In the genomic region with DNA sequence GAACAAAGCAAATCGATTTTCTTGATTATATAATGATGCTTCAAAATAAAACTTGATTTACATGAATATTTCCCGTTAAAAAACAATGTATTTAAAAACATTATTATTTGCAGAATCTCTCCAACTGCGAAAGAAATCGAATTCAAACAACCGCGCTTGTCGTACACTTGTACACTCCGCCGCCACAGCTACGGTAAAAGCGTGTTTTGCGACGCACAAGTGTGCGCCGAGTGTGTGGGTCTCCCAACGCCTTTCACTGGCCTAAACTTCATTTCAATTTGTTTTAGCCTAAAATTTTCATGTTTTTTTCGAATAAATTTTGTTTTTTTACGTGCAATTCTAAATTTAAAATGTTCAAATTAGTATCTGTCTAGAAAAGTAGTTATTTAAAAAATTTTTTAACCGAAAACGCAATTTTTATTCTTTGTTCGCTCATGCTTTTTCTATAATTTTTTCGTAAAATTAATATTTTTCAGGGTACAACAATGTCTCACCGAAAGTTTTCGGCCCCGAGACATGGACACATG, we compare ENCODE assay signal across 4 worm cellular contexts.
TF ChIP-seq lines count a peak whose summit lies in the region.

A gene (plus strand): TSS at position 477 of the 527 bp plus-strand sequence.

TF ChIP-seq in whole organism, L2 larva, 48 proteins besides CTCF, POLR2A, EP300 and RAD21 (continued from another document):
- peak; percentile 97 for TF ChIP-seq nhr-237 (tag; optimal IDR thresholded peaks at IDR 0.05; lab: Kevin White, UChicago)
- TF ChIP-seq sma-3 (GFP tag; optimal IDR thresholded peaks at IDR 0.05; lab: Kevin White, UChicago): peak; percentile 100
- TF ChIP-seq peb-1 (tag; optimal IDR thresholded peaks at IDR 0.05; lab: Kevin White, UChicago): no peak
- TF ChIP-seq nhr-77 (tag; optimal IDR thresholded peaks at IDR 0.05; lab: Kevin White, UChicago): peak; percentile 99
- TF ChIP-seq elt-3 (tag; optimal IDR thresholded peaks at IDR 0.05; lab: Kevin White, UChicago): peak; percentile 82
- TF ChIP-seq snpc-4 (tag; optimal IDR thresholded peaks at IDR 0.05; lab: Kevin White, UChicago): peak; percentile 96
- peak; percentile 100 for TF ChIP-seq gmeb-1 (tag; optimal IDR thresholded peaks at IDR 0.05; lab: Kevin White, UChicago)
- peak; percentile 99 for TF ChIP-seq blmp-1 (tag; optimal IDR thresholded peaks at IDR 0.05; lab: Kevin White, UChicago; ENCODE audit: insufficient read depth)
- TF ChIP-seq mbf-1 (tag; optimal IDR thresholded peaks at IDR 0.05; lab: Kevin White, UChicago): peak; percentile 72
- TF ChIP-seq mdl-1 (tag; optimal IDR thresholded peaks at IDR 0.05; lab: Kevin White, UChicago): peak; percentile 92 to 98
- peak; percentile 100 for TF ChIP-seq sma-9 (GFP tag; optimal IDR thresholded peaks at IDR 0.05; lab: Kevin White, UChicago)
- TF ChIP-seq sma-9 (tag; optimal IDR thresholded peaks at IDR 0.05; lab: Kevin White, UChicago): no peak
- peak; percentile 100 for TF ChIP-seq ztf-1 (GFP tag; conservative IDR thresholded peaks at IDR 0.05; lab: Robert Waterston, UW)
- TF ChIP-seq lsy-2 (tag; optimal IDR thresholded peaks at IDR 0.05; lab: Kevin White, UChicago): peak; percentile 100
- TF ChIP-seq unc-62 (GFP tag; optimal IDR thresholded peaks at IDR 0.05; lab: Kevin White, UChicago): peak; percentile 99
- TF ChIP-seq nhr-129 (tag; optimal IDR thresholded peaks at IDR 0.05; lab: Kevin White, UChicago): peak; percentile 99
- peak; percentile 95 for TF ChIP-seq ZK546.5 (tag; optimal IDR thresholded peaks at IDR 0.05; lab: Kevin White, UChicago)
- peak; percentile 93 for TF ChIP-seq nhr-11 (tag; optimal IDR thresholded peaks at IDR 0.05; lab: Kevin White, UChicago)
- peak; percentile 86 for TF ChIP-seq lin-39 (tag; optimal IDR thresholded peaks at IDR 0.05; lab: Kevin White, UChicago)
- TF ChIP-seq ztf-4 (tag; optimal IDR thresholded peaks at IDR 0.05; lab: Kevin White, UChicago): peak; percentile 100
- TF ChIP-seq ztf-11 (tag; optimal IDR thresholded peaks at IDR 0.05; lab: Kevin White, UChicago): peak; percentile 86
- peak; percentile 100 for TF ChIP-seq egl-27 (tag; optimal IDR thresholded peaks at IDR 0.05; lab: Kevin White, UChicago)
- TF ChIP-seq ceh-82 (tag; optimal IDR thresholded peaks at IDR 0.05; lab: Kevin White, UChicago): peak; percentile 100
- peak; percentile 94 for TF ChIP-seq ama-1 (optimal IDR thresholded peaks at IDR 0.05; lab: Kevin White, UChicago)
- peak; percentile 86 for TF ChIP-seq nhr-12 (tag; optimal IDR thresholded peaks at IDR 0.05; lab: Kevin White, UChicago)
- TF ChIP-seq nhr-6 (tag; optimal IDR thresholded peaks at IDR 0.05; lab: Kevin White, UChicago): peak; percentile 100
- peak; percentile 100 for TF ChIP-seq nhr-21 (tag; optimal IDR thresholded peaks at IDR 0.05; lab: Kevin White, UChicago)
- peak; percentile 100 for TF ChIP-seq F13H6.1 (tag; optimal IDR thresholded peaks at IDR 0.05; lab: Kevin White, UChicago)

TF ChIP-seq in whole organism, L4 larva, 104 proteins besides CTCF, POLR2A, EP300 and RAD21 (continued from another document and continues in another):
- peak; percentile 100 for TF ChIP-seq nhr-41 (GFP tag; IDR thresholded peaks at IDR 0.05; lab: Robert Waterston, UW)
- peak; percentile 100 for TF ChIP-seq tra-1 (GFP tag; IDR thresholded peaks at IDR 0.05; lab: Robert Waterston, UW)
- TF ChIP-seq nhr-102 (tag; optimal IDR thresholded peaks at IDR 0.05; lab: Kevin White, UChicago): peak; percentile 100
- peak; percentile 100 for TF ChIP-seq lin-38 (GFP tag; IDR thresholded peaks at IDR 0.05; lab: Robert Waterston, UW)
- TF ChIP-seq unc-130 (GFP tag; optimal IDR thresholded peaks at IDR 0.05; lab: Kevin White, UChicago): peak; percentile 99
- no peak for TF ChIP-seq egl-27 (tag; optimal IDR thresholded peaks at IDR 0.05; lab: Kevin White, UChicago)
- TF ChIP-seq nhr-111 (GFP tag; optimal IDR thresholded peaks at IDR 0.05; lab: Kevin White, UChicago): peak; percentile 100
- TF ChIP-seq dmd-9 (GFP tag; IDR thresholded peaks at IDR 0.05; lab: Robert Waterston, UW): peak; percentile 99
- peak; percentile 100 for TF ChIP-seq dpl-1 (GFP tag; optimal IDR thresholded peaks at IDR 0.05; lab: Kevin White, UChicago)
- TF ChIP-seq nhr-11 (tag; optimal IDR thresholded peaks at IDR 0.05; lab: Kevin White, UChicago): peak; percentile 100
- peak; percentile 99 for TF ChIP-seq nhr-48 (tag; optimal IDR thresholded peaks at IDR 0.05; lab: Kevin White, UChicago)
- peak; percentile 100 for TF ChIP-seq zfp-3 (GFP tag; conservative IDR thresholded peaks at IDR 0.05; lab: Robert Waterston, UW)
- peak; percentile 100 for TF ChIP-seq dmd-6 (GFP tag; IDR thresholded peaks at IDR 0.05; lab: Robert Waterston, UW)
- peak; percentile 100 for TF ChIP-seq Y75B8A.6 (GFP tag; IDR thresholded peaks at IDR 0.05; lab: Robert Waterston, UW)
- peak; percentile 100 for TF ChIP-seq vab-7 (GFP tag; IDR thresholded peaks at IDR 0.05; lab: Robert Waterston, UW)
- TF ChIP-seq daf-12 (tag; optimal IDR thresholded peaks at IDR 0.05; lab: Kevin White, UChicago): no peak
- peak; percentile 97 for TF ChIP-seq ztf-7 (tag; optimal IDR thresholded peaks at IDR 0.05; lab: Kevin White, UChicago)
- peak; percentile 100 for TF ChIP-seq saeg-2 (GFP tag; IDR thresholded peaks at IDR 0.05; lab: Robert Waterston, UW)
- peak; percentile 100 for TF ChIP-seq lin-13 (GFP tag; optimal IDR thresholded peaks at IDR 0.05; lab: Kevin White, UChicago)
- peak; percentile 99 for TF ChIP-seq Y105C5A.15 (GFP tag; IDR thresholded peaks at IDR 0.05; lab: Robert Waterston, UW)
- TF ChIP-seq zip-2 (tag; optimal IDR thresholded peaks at IDR 0.05; lab: Kevin White, UChicago): peak; percentile 97
- peak; percentile 99 for TF ChIP-seq ceh-44 (GFP tag; IDR thresholded peaks at IDR 0.05; lab: Robert Waterston, UW)
- TF ChIP-seq nhr-76 (tag; optimal IDR thresholded peaks at IDR 0.05; lab: Kevin White, UChicago): peak; percentile 92
- peak; percentile 99 for TF ChIP-seq tag-97 (GFP tag; IDR thresholded peaks at IDR 0.05; lab: Robert Waterston, UW)
- peak; percentile 100 for TF ChIP-seq mes-2 (tag; optimal IDR thresholded peaks at IDR 0.05; lab: Kevin White, UChicago; ENCODE audit: poor library complexity, severe bottlenecking)
- TF ChIP-seq hlh-11 (tag; optimal IDR thresholded peaks at IDR 0.05; lab: Kevin White, UChicago): peak; percentile 100
- peak; percentile 100 for TF ChIP-seq gei-8 (GFP tag; optimal IDR thresholded peaks at IDR 0.05; lab: Kevin White, UChicago)
- peak; percentile 99 for TF ChIP-seq mdt-29 (GFP tag; IDR thresholded peaks at IDR 0.05; lab: Robert Waterston, UW)
- peak; percentile 98 for TF ChIP-seq Y5F2A.4 (GFP tag; optimal IDR thresholded peaks at IDR 0.05; lab: Kevin White, UChicago)
- no peak for TF ChIP-seq ceh-62 (tag; optimal IDR thresholded peaks at IDR 0.05; lab: Kevin White, UChicago)
- peak; percentile 70 for TF ChIP-seq snpc-4 (tag; optimal IDR thresholded peaks at IDR 0.05; lab: Kevin White, UChicago)
- peak; percentile 99 for TF ChIP-seq aly-2 (tag; optimal IDR thresholded peaks at IDR 0.05; lab: Kevin White, UChicago)
- peak; percentile 100 for TF ChIP-seq T26A8.4 (GFP tag; IDR thresholded peaks at IDR 0.05; lab: Robert Waterston, UW)

TF ChIP-seq in whole organism, late embryonic, 69 proteins besides CTCF, POLR2A, EP300 and RAD21 (continued from another document and continues in another):
- TF ChIP-seq nfya-1 (tag; optimal IDR thresholded peaks at IDR 0.05; lab: Kevin White, UChicago) (peak; percentile 100), madf-2 (tag; optimal IDR thresholded peaks at IDR 0.05; lab: Kevin White, UChicago) (peak; percentile 97), fax-1 (tag; optimal IDR thresholded peaks at IDR 0.05; lab: Kevin White, UChicago) (peak; percentile 84), unc-42 (tag; optimal IDR thresholded peaks at IDR 0.05; lab: Kevin White, UChicago) (peak; percentile 100), sox-4 (tag; optimal IDR thresholded peaks at IDR 0.05; lab: Kevin White, UChicago) (peak; percentile 96), syd-9 (tag; optimal IDR thresholded peaks at IDR 0.05; lab: Kevin White, UChicago) (peak; percentile 98), ceh-45 (GFP tag; IDR thresholded peaks at IDR 0.05; lab: Robert Waterston, UW) (peak; percentile 90), che-1 (tag; optimal IDR thresholded peaks at IDR 0.05; lab: Kevin White, UChicago) (peak; percentile 81), pha-4 (tag; optimal IDR thresholded peaks at IDR 0.05; lab: Kevin White, UChicago) (no peak), fkh-6 (tag; optimal IDR thresholded peaks at IDR 0.05; lab: Kevin White, UChicago) (peak; percentile 81), hlh-30 (tag; optimal IDR thresholded peaks at IDR 0.05; lab: Kevin White, UChicago; ENCODE audit: insufficient read depth) (peak; percentile 88), ztf-16 (tag; optimal IDR thresholded peaks at IDR 0.05; lab: Kevin White, UChicago) (peak; percentile 99), hlh-8 (tag; optimal IDR thresholded peaks at IDR 0.05; lab: Kevin White, UChicago) (peak; percentile 96), fkh-10 (GFP tag; optimal IDR thresholded peaks at IDR 0.05; lab: Kevin White, UChicago) (peak; percentile 96), ceh-19 (GFP tag; optimal IDR thresholded peaks at IDR 0.05; lab: Kevin White, UChicago) (peak; percentile 96), ahr-1 (tag; optimal IDR thresholded peaks at IDR 0.05; lab: Kevin White, UChicago) (peak; percentile 94), ceh-24 (tag; optimal IDR thresholded peaks at IDR 0.05; lab: Kevin White, UChicago) (peak; percentile 95), unc-3 (GFP tag; conservative IDR thresholded peaks at IDR 0.05; lab: Robert Waterston, UW) (peak; percentile 95), unc-3 (tag; optimal IDR thresholded peaks at IDR 0.05; lab: Kevin White, UChicago) (peak; percentile 98), ets-4 (tag; optimal IDR thresholded peaks at IDR 0.05; lab: Kevin White, UChicago) (peak; percentile 99), dmd-4 (tag; optimal IDR thresholded peaks at IDR 0.05; lab: Kevin White, UChicago; ENCODE audit: borderline replicate concordance) (peak; percentile 85), ceh-6 (GFP tag; optimal IDR thresholded peaks at IDR 0.05; lab: Kevin White, UChicago) (peak; percentile 87), ceh-30 (tag; optimal IDR thresholded peaks at IDR 0.05; lab: Kevin White, UChicago) (peak; percentile 98), nhr-232 (tag; optimal IDR thresholded peaks at IDR 0.05; lab: Kevin White, UChicago) (peak; percentile 38), nhr-11 (tag; optimal IDR thresholded peaks at IDR 0.05; lab: Kevin White, UChicago) (peak; percentile 96), Y22D7AL.16 (tag; optimal IDR thresholded peaks at IDR 0.05; lab: Kevin White, UChicago) (peak; percentile 97), elt-4 (tag; optimal IDR thresholded peaks at IDR 0.05; lab: Kevin White, UChicago) (no peak), ama-1 (optimal IDR thresholded peaks at IDR 0.05; lab: Kevin White, UChicago) (no peak), gmeb-2 (tag; optimal IDR thresholded peaks at IDR 0.05; lab: Kevin White, UChicago) (peak; percentile 96), dve-1 (tag; optimal IDR thresholded peaks at IDR 0.05; lab: Kevin White, UChicago) (peak; percentile 99), ceh-9 (tag; optimal IDR thresholded peaks at IDR 0.05; lab: Kevin White, UChicago) (no peak), C38D4.7 (GFP tag; optimal IDR thresholded peaks at IDR 0.05; lab: Kevin White, UChicago) (peak; percentile 72), tbx-2 (tag; optimal IDR thresholded peaks at IDR 0.05; lab: Kevin White, UChicago) (peak; percentile 100), odd-2 (tag; optimal IDR thresholded peaks at IDR 0.05; lab: Kevin White, UChicago) (peak; percentile 52), hlh-15 (tag; optimal IDR thresholded peaks at IDR 0.05; lab: Kevin White, UChicago) (peak; percentile 81), rnt-1 (tag; optimal IDR thresholded peaks at IDR 0.05; lab: Kevin White, UChicago) (peak; percentile 100)

TF ChIP-seq in whole organism, mixed stage, embryonic, 35 proteins besides CTCF, POLR2A, EP300 and RAD21 (continued from another document):
- TF ChIP-seq nhr-237 (tag; optimal IDR thresholded peaks at IDR 0.05; lab: Kevin White, UChicago) (peak; percentile 100), elt-1 (tag; optimal IDR thresholded peaks at IDR 0.05; lab: Kevin White, UChicago; ENCODE audit: borderline replicate concordance, insufficient read depth) (peak; percentile 90), pha-4 (tag; optimal IDR thresholded peaks at IDR 0.05; lab: Kevin White, UChicago) (peak; percentile 100), elt-3 (tag; optimal IDR thresholded peaks at IDR 0.05; lab: Kevin White, UChicago) (peak; percentile 95), M03D4.4 (tag; optimal IDR thresholded peaks at IDR 0.05; lab: Kevin White, UChicago) (peak; percentile 98), ham-2 (GFP tag; optimal IDR thresholded peaks at IDR 0.05; lab: Kevin White, UChicago) (peak; percentile 97), mls-2 (tag; optimal IDR thresholded peaks at IDR 0.05; lab: Kevin White, UChicago) (peak; percentile 99), ztf-11 (tag; optimal IDR thresholded peaks at IDR 0.05; lab: Kevin White, UChicago) (peak; percentile 97), mep-1 (tag; optimal IDR thresholded peaks at IDR 0.05; lab: Kevin White, UChicago) (peak; percentile 100)
TF ChIP-seq in whole organism, mixed stage, embryonic: peak in this region for 34.
